Fruit fly (Drosophila melanogaster) whole organism, embryonic: ENCODE measurements around the gene form3.
A peak's percentile ranks its signal among the peaks of the same experiment; 100 is the strongest.

Source experiments
- Asciz ChIP-seq: fragments of 200-800 bp; sonication (Bioruptor generic); optimal IDR thresholded peaks from 2 replicates; lab custom pipeline; 2017; ENCODE audit warnings: missing biosample characterization, mild to moderate bottlenecking, missing genetic modification characterization, missing genetic modification reagents
- Atf3 ChIP-seq: fragments of 200-800 bp; sonication (Bioruptor generic); optimal IDR thresholded peaks from 3 replicates; lab custom pipeline; 2016; ENCODE audit warnings: missing biosample characterization, missing genetic modification characterization
- C15 ChIP-seq: fragments of 200-800 bp; sonication (Bioruptor generic); IDR thresholded peaks from 3 replicates; pipeline ENCODE4 v1.3.6; 2022; ENCODE audit warnings: missing biosample characterization, missing genetic modification characterization
- CG10209 ChIP-seq: fragments of 200-800 bp; sonication (Bioruptor generic); optimal IDR thresholded peaks from 3 replicates; lab custom pipeline; 2017; ENCODE audit warnings: missing biosample characterization, mild to moderate bottlenecking, missing genetic modification characterization, missing genetic modification reagents
- CG12236 ChIP-seq: fragments of 200-800 bp; sonication (Bioruptor generic); optimal IDR thresholded peaks from 2 replicates; lab custom pipeline; 2016; ENCODE audit warnings: missing biosample characterization, missing genetic modification characterization
- CG12391 ChIP-seq: fragments of 200-800 bp; sonication (Bioruptor generic); optimal IDR thresholded peaks from 3 replicates; lab custom pipeline; 2018; ENCODE audit warnings: missing biosample characterization, mild to moderate bottlenecking, missing genetic modification characterization, moderate library complexity
- CG13894 ChIP-seq: fragments of 200-800 bp; sonication (Bioruptor generic); optimal IDR thresholded peaks from 3 replicates; lab custom pipeline; 2018; ENCODE audit warnings: missing biosample characterization, mild to moderate bottlenecking, missing genetic modification characterization, moderate library complexity
- CG15073 ChIP-seq: fragments of 200-800 bp; sonication (Bioruptor generic); optimal IDR thresholded peaks from 2 replicates; lab custom pipeline; 2016; ENCODE audit warnings: missing biosample characterization, missing genetic modification characterization
- CG16815 ChIP-seq: fragments of 200-800 bp; sonication (Bioruptor generic); optimal IDR thresholded peaks from 3 replicates; lab custom pipeline; 2017; ENCODE audit warnings: missing biosample characterization, mild to moderate bottlenecking, missing genetic modification characterization
- CG16863 ChIP-seq: fragments of 200-800 bp; sonication (Bioruptor generic); optimal IDR thresholded peaks from 3 replicates; lab custom pipeline; 2016; ENCODE audit warnings: missing biosample characterization, missing genetic modification characterization
- CG17612 ChIP-seq: fragments of 200-800 bp; sonication (Bioruptor generic); IDR thresholded peaks from 2 replicates; pipeline ENCODE4 v1.3.6; 2022; ENCODE audit warnings: missing biosample characterization, missing genetic modification characterization
- CG18011 ChIP-seq: fragments of 200-800 bp; sonication (Bioruptor generic); optimal IDR thresholded peaks from 2 replicates; lab custom pipeline; 2017; ENCODE audit warnings: missing biosample characterization, missing genetic modification characterization, mild to moderate bottlenecking, moderate library complexity, missing genotype
- CG18262 ChIP-seq: fragments of 200-800 bp; optimal IDR thresholded peaks from 3 replicates; lab custom pipeline; 2019; ENCODE audit warnings: missing biosample characterization, mild to moderate bottlenecking, missing genetic modification characterization, moderate library complexity
- CG31388 ChIP-seq: fragments of 200-800 bp; sonication (Bioruptor generic); optimal IDR thresholded peaks from 2 replicates; lab custom pipeline; 2016; ENCODE audit warnings: missing biosample characterization, missing genetic modification characterization
- CG31441 ChIP-seq: fragments of 200-800 bp; sonication (Bioruptor generic); IDR thresholded peaks from 2 replicates; pipeline ENCODE4 v1.3.6; 2022; ENCODE audit warnings: missing biosample characterization, missing genetic modification characterization
- CG32532 ChIP-seq: fragments of 200-800 bp; sonication (Bioruptor generic); IDR thresholded peaks from 2 replicates; pipeline ENCODE4 v1.3.6; 2022; ENCODE audit warnings: missing biosample characterization, missing genetic modification characterization
- CG34422 ChIP-seq: fragments of 200-800 bp; sonication (Bioruptor generic); IDR thresholded peaks from 3 replicates; pipeline ENCODE4 v1.3.6; 2022; ENCODE audit warnings: missing biosample characterization, missing genetic modification characterization
- CG5180 ChIP-seq: fragments of 200-800 bp; sonication (Bioruptor generic); optimal IDR thresholded peaks from 3 replicates; lab custom pipeline; 2017; ENCODE audit warnings: missing biosample characterization, missing genetic modification characterization, mild to moderate bottlenecking, moderate library complexity, missing genetic modification reagents
- CG7786 ChIP-seq: fragments of 200-800 bp; sonication (Bioruptor generic); optimal IDR thresholded peaks from 2 replicates; lab custom pipeline; 2016; ENCODE audit warnings: missing biosample characterization, missing genetic modification characterization
- CG8281 ChIP-seq: fragments of 200-800 bp; sonication (Bioruptor generic); optimal IDR thresholded peaks from 2 replicates; lab custom pipeline; 2018; ENCODE audit warnings: missing biosample characterization, mild to moderate bottlenecking, missing genetic modification characterization, moderate library complexity
- CkIIα-i1 ChIP-seq: fragments of 200-800 bp; sonication (Bioruptor generic); IDR thresholded peaks from 2 replicates; pipeline ENCODE4 v1.3.6; 2022; ENCODE audit warnings: missing biosample characterization, missing genetic modification characterization
- E2f2 ChIP-seq: fragments of 200-800 bp; sonication (Bioruptor generic); IDR thresholded peaks from 2 replicates; pipeline ENCODE4 v1.3.6; 2022; ENCODE audit warnings: missing biosample characterization, missing genetic modification characterization
- ERR ChIP-seq: fragments of 200-800 bp; sonication (Bioruptor generic); optimal IDR thresholded peaks from 2 replicates; lab custom pipeline; 2016; ENCODE audit warnings: missing biosample characterization, missing genetic modification characterization
- Ets65A ChIP-seq: fragments of 200-800 bp; sonication (Bioruptor generic); peaks from one replicate; lab custom pipeline; 2016; ENCODE audit warnings: missing biosample characterization, missing genetic modification characterization
- HHEX ChIP-seq: fragments of 200-800 bp; sonication (Bioruptor generic); optimal IDR thresholded peaks from 3 replicates; lab custom pipeline; 2017; ENCODE audit warnings: missing biosample characterization, mild to moderate bottlenecking, missing genetic modification characterization, missing genetic modification reagents
- Hmr ChIP-seq: fragments of 200-800 bp; sonication (Bioruptor generic); optimal IDR thresholded peaks from 3 replicates; lab custom pipeline; 2017; ENCODE audit warnings: mild to moderate bottlenecking, missing biosample characterization, missing genetic modification reagents, missing genetic modification characterization
- Hr51 ChIP-seq, 2 experiments: fragments of 200-800 bp; sonication (Bioruptor generic); optimal IDR thresholded peaks; 2 replicates in 1 of 2; 3 replicates in 1 of 2; lab custom pipeline; 2016 to 2018; ENCODE audit warnings: missing biosample characterization in 2 of 2, missing genetic modification characterization in 2 of 2, mild to moderate bottlenecking in 1 of 2, moderate library complexity in 1 of 2
- Lpt ChIP-seq: fragments of >200 bp; optimal IDR thresholded peaks from 2 replicates; lab custom pipeline; 2018; ENCODE audit warnings: missing biosample characterization, missing genetic modification characterization
- Nf-YA ChIP-seq: fragments of 200-800 bp; sonication (Bioruptor generic); IDR thresholded peaks from 2 replicates; pipeline ENCODE4 v1.3.6; 2022; ENCODE audit warnings: missing biosample characterization, missing genetic modification characterization
- NfI ChIP-seq: fragments of 200-800 bp; sonication (Bioruptor generic); optimal IDR thresholded peaks from 3 replicates; lab custom pipeline; 2018; ENCODE audit warnings: missing biosample characterization, mild to moderate bottlenecking, missing genetic modification characterization, moderate library complexity
- Sox100B ChIP-seq: fragments of 200-800 bp; sonication (Bioruptor generic); optimal IDR thresholded peaks from 3 replicates; lab custom pipeline; 2018; ENCODE audit warnings: missing biosample characterization, mild to moderate bottlenecking, missing genetic modification characterization
- Spps ChIP-seq: fragments of 200-800 bp; sonication (Bioruptor generic); optimal IDR thresholded peaks from 2 replicates; lab custom pipeline; 2018; ENCODE audit warnings: missing biosample characterization, mild to moderate bottlenecking, missing genetic modification characterization
- Stat92E ChIP-seq, 3 experiments: fragments of >200 bp in 2 of 3; fragments of 200-800 bp in 1 of 3; sonication (Bioruptor generic) in 1 of 3; optimal IDR thresholded peaks; 2 replicates each; lab custom pipeline; 2017 to 2019; ENCODE audit warnings: missing biosample characterization in 3 of 3, missing genetic modification characterization in 3 of 3, mild to moderate bottlenecking in 1 of 3, moderate library complexity in 1 of 3
- Taf1 ChIP-seq: fragments of 200-800 bp; sonication (Bioruptor generic); IDR thresholded peaks from 2 replicates; pipeline ENCODE4 v1.3.6; 2022; ENCODE audit warnings: missing biosample characterization, missing genetic modification characterization
- croc ChIP-seq: fragments of 200-800 bp; sonication (Bioruptor generic); conservative IDR thresholded peaks from 3 replicates; pipeline ENCODE4 v1.3.6; 2022; ENCODE audit warnings: missing biosample characterization, missing genetic modification characterization
- crol ChIP-seq: fragments of 200-800 bp; sonication (Bioruptor generic); IDR thresholded peaks from 2 replicates; pipeline ENCODE4 v1.3.6; 2022; ENCODE audit warnings: missing biosample characterization, missing genetic modification characterization
- dpn ChIP-seq, 2 experiments: fragments of 200-800 bp; sonication (Bioruptor generic); optimal IDR thresholded peaks; 3 replicates each; lab custom pipeline; 2016; ENCODE audit warnings: missing biosample characterization in 2 of 2, missing genetic modification characterization in 2 of 2
- eyg ChIP-seq: fragments of 200-800 bp; sonication (Bioruptor generic); optimal IDR thresholded peaks from 3 replicates; lab custom pipeline; 2016; ENCODE audit warnings: missing biosample characterization, missing genetic modification characterization
- fd102C ChIP-seq: fragments of 200-800 bp; sonication (Bioruptor generic); optimal IDR thresholded peaks from 2 replicates; lab custom pipeline; 2018; ENCODE audit warnings: missing biosample characterization, mild to moderate bottlenecking, missing genetic modification characterization, moderate library complexity
- fd96Cb ChIP-seq: fragments of 200-800 bp; sonication (Bioruptor generic); optimal IDR thresholded peaks from 2 replicates; lab custom pipeline; 2018; ENCODE audit warnings: missing biosample characterization, mild to moderate bottlenecking, missing genetic modification characterization, moderate library complexity
- gce ChIP-seq: fragments of 200-800 bp; sonication (Bioruptor generic); IDR thresholded peaks from 3 replicates; pipeline ENCODE4 v1.3.6; 2022; ENCODE audit warnings: missing biosample characterization, missing genetic modification characterization
- gro ChIP-seq: fragments of 200-800 bp; sonication (Bioruptor generic); optimal IDR thresholded peaks from 2 replicates; lab custom pipeline; 2016; ENCODE audit warnings: missing biosample characterization, missing genetic modification characterization
- ken ChIP-seq: fragments of 200-800 bp; sonication (Bioruptor generic); IDR thresholded peaks from 3 replicates; pipeline ENCODE4 v1.3.6; 2022; ENCODE audit warnings: missing biosample characterization, missing genetic modification characterization
- kni ChIP-seq: fragments of 200-800 bp; sonication (Bioruptor generic); optimal IDR thresholded peaks from 3 replicates; lab custom pipeline; 2017; ENCODE audit warnings: mild to moderate bottlenecking, missing biosample characterization, missing genetic modification reagents, missing genetic modification characterization
- nmo ChIP-seq: fragments of 200-800 bp; sonication (Bioruptor generic); optimal IDR thresholded peaks from 2 replicates; lab custom pipeline; 2018; ENCODE audit warnings: missing biosample characterization, mild to moderate bottlenecking, missing genetic modification characterization, moderate library complexity
- pnt ChIP-seq: fragments of 200-800 bp; sonication (Bioruptor generic); optimal IDR thresholded peaks from 3 replicates; lab custom pipeline; 2016; ENCODE audit warnings: missing biosample characterization, missing genetic modification characterization
- rib ChIP-seq: fragments of 200-800 bp; sonication (Bioruptor generic); IDR thresholded peaks from 2 replicates; pipeline ENCODE4 v1.3.6; 2022; ENCODE audit warnings: missing biosample characterization, missing genetic modification characterization
- ro ChIP-seq: fragments of 200-800 bp; sonication (Bioruptor generic); IDR thresholded peaks from 2 replicates; pipeline ENCODE4 v1.3.6; 2022; ENCODE audit warnings: missing biosample characterization, missing genetic modification characterization
- schlank ChIP-seq: fragments of 200-800 bp; sonication (Bioruptor generic); optimal IDR thresholded peaks from 2 replicates; lab custom pipeline; 2018; ENCODE audit warnings: missing biosample characterization, mild to moderate bottlenecking, missing genetic modification characterization
- slbo ChIP-seq: fragments of 200-800 bp; sonication (Bioruptor generic); IDR thresholded peaks from 2 replicates; pipeline ENCODE4 v1.3.6; 2022; ENCODE audit warnings: missing biosample characterization, missing genetic modification characterization
- zen ChIP-seq: fragments of 200-800 bp; sonication (Bioruptor generic); optimal IDR thresholded peaks from 3 replicates; lab custom pipeline; 2018; ENCODE audit warnings: missing biosample characterization, mild to moderate bottlenecking, missing genetic modification characterization, moderate library complexity

Gene form3

DNA sequence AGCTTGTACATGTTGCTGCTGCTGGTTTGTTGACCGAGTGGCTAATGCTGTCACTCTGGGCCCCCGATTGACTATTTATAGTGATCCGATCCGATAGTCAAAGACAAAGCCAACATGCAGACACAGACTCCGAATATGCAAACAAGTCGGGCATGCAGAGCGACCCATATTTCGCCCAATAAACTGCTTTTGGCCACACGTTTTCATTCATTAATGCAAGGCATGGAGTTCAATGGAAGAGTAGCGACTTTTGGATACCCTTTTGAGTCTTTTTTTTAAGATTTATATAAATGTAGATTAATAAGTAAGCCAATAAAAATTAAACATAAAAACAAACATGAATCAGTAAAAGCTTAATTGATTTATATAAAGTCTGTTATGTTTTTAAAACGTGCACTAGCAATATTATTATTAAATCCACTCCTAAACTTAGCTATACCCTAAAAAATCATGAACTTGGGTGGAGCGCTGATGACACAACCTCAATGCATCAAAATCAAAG is 8.0 kb upstream of the form3 start, which contains the start of gene Cpr65Ea (continued):
- TF ChIP-seq kni (no peak), Stat92E (GFP tag; optimal IDR thresholded peaks at IDR 0.05; lab: Kevin White, UChicago) (no peak), dpn (GFP tag; optimal IDR thresholded peaks at IDR 0.05; lab: Kevin White, UChicago) (no peak), zen (no peak), gce (GFP tag; lab: Robert Waterston, UW) (no peak), CG32532 (GFP tag; lab: Robert Waterston, UW) (no peak), CG10209 (GFP tag; lab: Kevin White, UChicago) (no peak), CG12391 (tag; lab: Kevin White, UChicago) (no peak), nmo (GFP tag; lab: Kevin White, UChicago) (peak; percentile 11), CG12236 (GFP tag; lab: Kevin White, UChicago) (no peak), slbo (GFP tag; lab: Robert Waterston, UW) (no peak), Hmr (no peak), ken (no peak), CG31441 (GFP tag; lab: Robert Waterston, UW) (peak; percentile 23; the same call in 1 of the 2 replicates), Lpt (GFP tag; lab: Kevin White, UChicago) (no peak), Ets65A (GFP tag; lab: Kevin White, UChicago) (no peak), CG13894 (tag; lab: Kevin White, UChicago) (no peak), CG15073 (GFP tag; lab: Kevin White, UChicago) (no peak), crol (GFP tag; lab: Robert Waterston, UW) (no peak), ERR (GFP tag; lab: Kevin White, UChicago) (no peak), CG18011 (GFP tag; lab: Kevin White, UChicago) (no peak), Taf1 (no peak), CG17612 (GFP tag; lab: Robert Waterston, UW) (no peak), CG8281 (no peak), CG16815 (no peak), Hr51 (GFP tag; optimal IDR thresholded peaks at IDR 0.05; lab: Kevin White, UChicago) (peak in 1 of 2 experiments; percentile 76), eyg (GFP tag; lab: Kevin White, UChicago) (no peak), CG31388 (GFP tag; lab: Kevin White, UChicago) (no peak), HHEX (GFP tag; lab: Kevin White, UChicago) (no peak), Spps (tag; lab: Kevin White, UChicago) (no peak), C15 (no peak), NfI (GFP tag; lab: Kevin White, UChicago) (no peak), CG16863 (GFP tag; lab: Kevin White, UChicago) (no peak), fd102C (GFP tag; lab: Kevin White, UChicago) (no peak), Nf-YA (GFP tag; lab: Robert Waterston, UW) (0 out of 2 replicates have a peak, but pooled peaks have one; percentile 13), CG5180 (no peak), Atf3 (GFP tag; lab: Kevin White, UChicago) (no peak), schlank (no peak), E2f2 (GFP tag; lab: Robert Waterston, UW) (peak; percentile 23; the same call in 1 of the 2 replicates), gro (GFP tag; lab: Kevin White, UChicago) (no peak), CG34422 (no peak), CG18262 (tag; lab: Kevin White, UChicago) (peak; percentile 5), Asciz (peak; percentile 24), rib (GFP tag; lab: Robert Waterston, UW) (no peak), Sox100B (GFP tag; lab: Kevin White, UChicago) (peak; percentile 30), CG7786 (no peak), croc (no peak), fd96Cb (no peak), CkIIα-i1 (GFP tag; lab: Robert Waterston, UW) (no peak), ro (no peak), pnt (GFP tag; lab: Kevin White, UChicago) (no peak)
